Fruit fly (Drosophila melanogaster) Kc167 (cell line): Measurements from ENCODE around the gene CG43052.

ENCODE experiments used
- Myc ChIP-seq: fragments of >200 bp; optimal IDR thresholded peaks from 2 replicates; lab custom pipeline; 2017; ENCODE audit warnings: missing external identifiers
- h ChIP-seq: fragments of >200 bp; optimal IDR thresholded peaks from 3 replicates; lab custom pipeline; 2018; ENCODE audit warnings: missing external identifiers
- insv ChIP-seq: fragments of >200 bp; optimal IDR thresholded peaks from 3 replicates; lab custom pipeline; 2018; ENCODE audit warnings: missing external identifiers
- ttk ChIP-seq: sonication (Bioruptor generic); optimal IDR thresholded peaks from 2 replicates; lab custom pipeline; 2017; ENCODE audit warnings: missing external identifiers

- TF ChIP-seq h (lab: Kevin White, UChicago) (no peak), ttk (lab: Kevin White, UChicago) (no peak), insv (lab: Kevin White, UChicago) (no peak), Myc (lab: Kevin White, UChicago) (no peak)
Measured at dm6 chr2L:14370777-14371096, 18.9 kb downstream of the CG43052 start.
